Worm (Caenorhabditis elegans) whole organism, late embryonic: ENCODE data around the gene srx-1.

ENCODE experiments used
- C08G9.2 ChIP-seq: sonication (generic microtip); optimal IDR thresholded peaks from 2 replicates; lab custom pipeline; 2016; ENCODE audit warnings: mild to moderate bottlenecking, missing genetic modification characterization, moderate library complexity, missing compliant biosample characterization
- C38D4.7 ChIP-seq: fragments of 200-800 bp; sonication (Bioruptor generic); optimal IDR thresholded peaks from 2 replicates; lab custom pipeline; 2018; ENCODE audit warnings: mild to moderate bottlenecking, missing genetic modification characterization, moderate library complexity, missing compliant biosample characterization
- Y22D7AL.16 ChIP-seq: sonication (generic microtip); optimal IDR thresholded peaks from 2 replicates; lab custom pipeline; 2016; ENCODE audit warnings: missing genetic modification characterization, missing compliant biosample characterization
- ahr-1 ChIP-seq: sonication (generic microtip); optimal IDR thresholded peaks from 2 replicates; lab custom pipeline; 2016; ENCODE audit warnings: missing genetic modification characterization, missing compliant biosample characterization
- ceh-14 ChIP-seq: sonication (generic microtip); optimal IDR thresholded peaks from 2 replicates; lab custom pipeline; 2016; ENCODE audit warnings: missing genotype, missing genetic modification characterization, missing compliant biosample characterization
- ceh-18 ChIP-seq: sonication (generic microtip); optimal IDR thresholded peaks from 2 replicates; lab custom pipeline; 2016; ENCODE audit warnings: missing genetic modification characterization, missing compliant biosample characterization
- ceh-19 ChIP-seq: fragments of 200-800 bp; sonication (Bioruptor generic); optimal IDR thresholded peaks from 2 replicates; lab custom pipeline; 2018; ENCODE audit warnings: mild to moderate bottlenecking, missing genetic modification characterization, missing compliant biosample characterization
- ceh-24 ChIP-seq: sonication (generic microtip); optimal IDR thresholded peaks from 2 replicates; lab custom pipeline; 2016; ENCODE audit warnings: mild to moderate bottlenecking, missing genetic modification characterization, missing compliant biosample characterization
- ceh-31 ChIP-seq: sonication (generic microtip); optimal IDR thresholded peaks from 2 replicates; lab custom pipeline; 2016; ENCODE audit warnings: missing genetic modification characterization, missing compliant biosample characterization
- ceh-34 ChIP-seq: sonication (generic microtip); optimal IDR thresholded peaks from 2 replicates; lab custom pipeline; 2016; ENCODE audit warnings: mild to moderate bottlenecking, missing genetic modification characterization, missing compliant biosample characterization
- ceh-9 ChIP-seq: sonication (generic microtip); optimal IDR thresholded peaks from 2 replicates; lab custom pipeline; 2016; ENCODE audit warnings: mild to moderate bottlenecking, missing genetic modification characterization, inconsistent platforms, missing compliant biosample characterization
- che-1 ChIP-seq: sonication (generic microtip); optimal IDR thresholded peaks from 2 replicates; lab custom pipeline; 2016; ENCODE audit warnings: mild to moderate bottlenecking, missing genetic modification characterization, missing compliant biosample characterization
- dmd-4 ChIP-seq: sonication (generic microtip); optimal IDR thresholded peaks from 2 replicates; lab custom pipeline; 2016; ENCODE audit warnings: borderline replicate concordance, missing genetic modification characterization, missing compliant biosample characterization
- elt-2 ChIP-seq: sonication (generic microtip); optimal IDR thresholded peaks from 2 replicates; lab custom pipeline; 2016; ENCODE audit warnings: missing genetic modification reagents, missing genetic modification characterization, missing compliant biosample characterization
- elt-4 ChIP-seq: sonication (generic microtip); optimal IDR thresholded peaks from 2 replicates; lab custom pipeline; 2016; ENCODE audit warnings: missing genetic modification characterization, missing compliant biosample characterization
- fkh-6 ChIP-seq: sonication (generic microtip); optimal IDR thresholded peaks from 2 replicates; lab custom pipeline; 2016; ENCODE audit warnings: missing genetic modification characterization, missing compliant biosample characterization
- gmeb-2 ChIP-seq: sonication (generic microtip); optimal IDR thresholded peaks from 2 replicates; lab custom pipeline; 2016; ENCODE audit warnings: missing genetic modification characterization, inconsistent platforms, missing compliant biosample characterization
- hlh-15 ChIP-seq: sonication (generic microtip); optimal IDR thresholded peaks from 2 replicates; lab custom pipeline; 2016; ENCODE audit warnings: missing genetic modification characterization, missing compliant biosample characterization
- hlh-30 ChIP-seq: sonication (generic microtip); optimal IDR thresholded peaks from 2 replicates; lab custom pipeline; 2017; ENCODE audit warnings: antibody characterized with exemption, missing genetic modification characterization, missing compliant biosample characterization; ENCODE audit not compliant: insufficient read depth
- hlh-8 ChIP-seq: sonication (generic microtip); optimal IDR thresholded peaks from 2 replicates; lab custom pipeline; 2016; ENCODE audit warnings: missing genotype, missing genetic modification characterization, missing compliant biosample characterization
- lin-11 ChIP-seq: fragments of 200-800 bp; sonication (Bioruptor generic); optimal IDR thresholded peaks from 2 replicates; lab custom pipeline; 2018; ENCODE audit warnings: mild to moderate bottlenecking, missing genetic modification characterization, missing compliant biosample characterization
- madf-2 ChIP-seq: sonication (generic microtip); optimal IDR thresholded peaks from 2 replicates; lab custom pipeline; 2017; ENCODE audit warnings: missing genetic modification characterization, missing compliant biosample characterization
- nhr-11 ChIP-seq: fragments of 150-350 bp; optimal IDR thresholded peaks from 2 replicates; lab custom pipeline; 2014; ENCODE audit warnings: missing biosample characterization, missing genetic modification characterization
- odd-2 ChIP-seq: sonication (generic microtip); optimal IDR thresholded peaks from 2 replicates; lab custom pipeline; 2017; ENCODE audit warnings: antibody characterized with exemption, mild to moderate bottlenecking, missing genetic modification characterization, missing compliant biosample characterization
- pag-3 ChIP-seq: sonication (generic microtip); optimal IDR thresholded peaks from 2 replicates; lab custom pipeline; 2016; ENCODE audit warnings: missing compliant biosample characterization, missing genetic modification characterization, borderline replicate concordance
- pat-9 ChIP-seq: fragments of 200-800 bp; sonication (Bioruptor generic); optimal IDR thresholded peaks from 2 replicates; lab custom pipeline; 2018; ENCODE audit warnings: mild to moderate bottlenecking, missing genetic modification characterization, moderate library complexity, missing compliant biosample characterization
- pax-1 ChIP-seq: fragments of 150-350 bp; optimal IDR thresholded peaks from 2 replicates; lab custom pipeline; 2014; ENCODE audit warnings: missing biosample characterization, missing genetic modification characterization
- pha-2 ChIP-seq: sonication (generic microtip); optimal IDR thresholded peaks from 2 replicates; lab custom pipeline; 2017; ENCODE audit warnings: mild to moderate bottlenecking, missing genetic modification characterization, missing compliant biosample characterization
- pqm-1 ChIP-seq: sonication (generic microtip); optimal IDR thresholded peaks from 2 replicates; lab custom pipeline; 2016; ENCODE audit warnings: missing genetic modification characterization, missing compliant biosample characterization
- pros-1 ChIP-seq: fragments of 150-350 bp; optimal IDR thresholded peaks from 2 replicates; lab custom pipeline; 2014; ENCODE audit warnings: missing biosample characterization, missing genetic modification reagents, missing genetic modification characterization
- rnt-1 ChIP-seq: sonication (generic microtip); optimal IDR thresholded peaks from 2 replicates; lab custom pipeline; 2016; ENCODE audit warnings: missing genetic modification characterization, missing compliant biosample characterization
- sdc-2 ChIP-seq: sonication (generic microtip); optimal IDR thresholded peaks from 2 replicates; lab custom pipeline; 2016; ENCODE audit warnings: missing genotype, missing genetic modification characterization, missing compliant biosample characterization
- sox-4 ChIP-seq: sonication (generic microtip); optimal IDR thresholded peaks from 2 replicates; lab custom pipeline; 2017; ENCODE audit warnings: mild to moderate bottlenecking, missing genetic modification characterization, inconsistent platforms, missing compliant biosample characterization
- syd-9 ChIP-seq: sonication (generic microtip); optimal IDR thresholded peaks from 2 replicates; lab custom pipeline; 2016; ENCODE audit warnings: mild to moderate bottlenecking, missing genetic modification characterization, moderate library complexity, missing compliant biosample characterization
- unc-3 ChIP-seq, 2 experiments: fragments of 200-800 bp in 1 of 2; sonication (Bioruptor generic) in 1 of 2; sonication (generic microtip) in 1 of 2; conservative IDR thresholded peaks in 1 of 2; optimal IDR thresholded peaks in 1 of 2; 2 replicates each; pipeline versions ENCODE4 v1.3.6 to Lab custom; 2016 to 2022; ENCODE audit warnings: missing compliant biosample characterization in 2 of 2, missing genetic modification characterization in 2 of 2, missing genetic modification reagents in 1 of 2
- unc-42 ChIP-seq: sonication (generic microtip); optimal IDR thresholded peaks from 2 replicates; lab custom pipeline; 2016; ENCODE audit warnings: missing genotype, missing genetic modification characterization, missing compliant biosample characterization
- unc-55 ChIP-seq: sonication (generic microtip); optimal IDR thresholded peaks from 2 replicates; lab custom pipeline; 2017; ENCODE audit warnings: missing biosample characterization, missing genetic modification reagents, missing genetic modification characterization
- zip-5 ChIP-seq: sonication (generic microtip); optimal IDR thresholded peaks from 2 replicates; lab custom pipeline; 2016; ENCODE audit warnings: missing genetic modification characterization, missing compliant biosample characterization

The srx-1 gene

DNA sequence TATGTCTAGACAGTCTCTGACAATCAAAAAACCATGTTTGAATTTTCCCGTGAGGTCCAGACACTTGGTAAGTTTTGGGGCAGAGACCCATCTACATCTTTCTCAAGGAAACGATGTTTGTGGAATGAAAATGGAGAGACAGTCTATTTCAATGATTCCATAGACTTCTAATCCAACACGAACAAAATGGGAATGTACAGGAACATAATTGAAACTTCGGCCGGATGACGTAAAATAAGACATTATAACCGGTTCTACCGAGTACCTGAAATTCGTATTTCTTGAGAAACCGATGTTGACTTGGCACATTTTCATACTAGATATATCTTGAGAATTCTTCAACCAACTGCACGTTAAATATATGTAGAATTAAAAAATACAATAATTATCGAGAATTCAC is 15.4 kb upstream of the srx-1 start, which contains the start of gene str-87:
TSS of gene str-87 (minus strand) at position 101 of the 400 bp plus-strand sequence.
- TF ChIP-seq elt-4 (no peak), madf-2 (tag; lab: Kevin White, UChicago) (no peak), pros-1 (tag; lab: Kevin White, UChicago) (no peak), syd-9 (tag; lab: Kevin White, UChicago) (no peak), nhr-11 (no peak), ceh-31 (tag; lab: Kevin White, UChicago) (no peak)

DNA sequence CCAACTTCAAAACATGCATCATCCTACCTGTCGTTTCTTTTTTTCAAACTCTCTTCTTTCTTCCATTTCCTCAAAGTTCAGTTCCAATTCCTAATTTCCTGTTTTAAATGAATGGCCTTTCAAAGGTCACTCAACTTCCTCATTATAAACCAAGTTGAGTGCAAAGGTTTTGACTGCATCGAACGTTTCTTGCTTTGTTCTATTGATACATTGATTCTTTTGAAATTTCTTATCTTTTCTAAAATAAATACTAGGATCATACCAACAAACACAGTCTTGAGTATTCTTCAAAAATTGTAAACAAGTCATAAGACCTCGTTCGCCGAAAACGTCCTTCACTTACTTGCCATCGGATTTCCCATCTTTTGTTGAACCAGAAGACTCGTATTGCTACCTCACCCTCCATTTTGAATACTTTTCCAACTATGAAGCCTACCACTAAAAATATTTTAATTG is 13.2 kb upstream of the srx-1 start, which contains the start of gene F59E11.7:
TSS of gene F59E11.7 (plus strand) at position 51 of the 456 bp plus-strand sequence.
- TF ChIP-seq unc-55 (GFP tag; lab: Kevin White, UChicago) (no peak), hlh-30 (tag; lab: Kevin White, UChicago) (no peak), dmd-4 (no peak), C38D4.7 (GFP tag; lab: Kevin White, UChicago) (no peak), pag-3 (tag; lab: Kevin White, UChicago) (no peak), ceh-19 (GFP tag; lab: Kevin White, UChicago) (no peak), elt-2 (tag; lab: Kevin White, UChicago) (no peak), pax-1 (tag; lab: Kevin White, UChicago) (no peak), rnt-1 (tag; lab: Kevin White, UChicago) (no peak), zip-5 (no peak), pha-2 (tag; lab: Kevin White, UChicago) (no peak), ceh-24 (no peak)
- TF ChIP-seq, all 69 proteins: peak for 0

DNA sequence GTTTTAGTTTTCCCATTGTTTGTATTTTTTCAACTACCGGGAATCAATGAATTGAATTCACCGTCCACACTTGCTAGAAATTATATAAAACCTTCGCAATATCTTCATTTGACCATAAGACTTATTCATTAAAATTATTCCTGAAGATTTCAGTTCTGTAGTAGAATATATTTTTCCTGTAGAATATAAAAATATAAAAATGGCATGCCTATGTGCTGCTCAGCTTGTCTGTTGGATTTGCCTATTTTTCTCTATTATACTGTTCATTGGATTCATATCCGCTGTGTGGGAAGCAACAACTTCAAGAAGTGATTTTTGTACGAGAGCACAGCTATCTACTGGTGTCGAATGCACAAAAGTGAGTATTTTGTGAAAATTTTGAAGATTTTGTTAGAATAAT is 11.8 kb upstream of the srx-1 start, which contains the start of gene F59E11.6:
TSS of gene F59E11.6 (plus strand) at position 111 of the 400 bp plus-strand sequence.
- TF ChIP-seq ceh-9 (tag; lab: Kevin White, UChicago) (no peak), Y22D7AL.16 (tag; lab: Kevin White, UChicago) (no peak), lin-11 (no peak), hlh-15 (no peak), ceh-24 (no peak), pha-2 (tag; lab: Kevin White, UChicago) (no peak), rnt-1 (tag; lab: Kevin White, UChicago) (no peak), sdc-2 (tag; lab: Kevin White, UChicago) (no peak), pros-1 (tag; lab: Kevin White, UChicago) (no peak), sox-4 (no peak), hlh-30 (tag; lab: Kevin White, UChicago) (no peak), C08G9.2 (no peak), ahr-1 (no peak), ceh-18 (no peak), gmeb-2 (tag; lab: Kevin White, UChicago) (no peak), ceh-14 (tag; lab: Kevin White, UChicago) (no peak)
- TF ChIP-seq, all 69 proteins: peak for 0

DNA sequence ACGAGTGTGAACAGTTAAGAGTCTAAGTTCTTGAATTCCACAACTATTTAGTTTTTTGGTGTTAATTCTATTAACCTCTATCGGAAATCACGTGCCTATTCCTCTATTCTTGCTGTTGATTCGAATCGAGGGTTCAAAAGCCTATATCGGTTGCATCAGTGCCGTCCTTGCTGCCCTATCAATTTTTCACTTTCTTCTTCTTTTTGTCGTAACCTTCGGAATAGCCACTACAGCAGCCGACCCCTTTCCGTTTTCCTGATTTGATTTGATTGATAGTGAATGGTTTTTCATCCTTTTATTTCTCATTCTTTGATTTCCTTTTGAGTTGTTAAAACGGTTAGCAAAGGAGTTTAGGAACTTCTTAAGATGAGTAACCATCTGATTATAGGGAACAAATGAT is 9.2 kb upstream of the srx-1 start:
- TF ChIP-seq ceh-9 (tag; lab: Kevin White, UChicago) (no peak), pat-9 (tag; lab: Kevin White, UChicago) (no peak), gmeb-2 (tag; lab: Kevin White, UChicago) (no peak), ahr-1 (no peak), zip-5 (no peak), unc-3 (GFP tag; conservative IDR thresholded peaks at IDR 0.05; lab: Robert Waterston, UW) (no peak), unc-3 (tag; optimal IDR thresholded peaks at IDR 0.05; lab: Kevin White, UChicago) (no peak)

DNA sequence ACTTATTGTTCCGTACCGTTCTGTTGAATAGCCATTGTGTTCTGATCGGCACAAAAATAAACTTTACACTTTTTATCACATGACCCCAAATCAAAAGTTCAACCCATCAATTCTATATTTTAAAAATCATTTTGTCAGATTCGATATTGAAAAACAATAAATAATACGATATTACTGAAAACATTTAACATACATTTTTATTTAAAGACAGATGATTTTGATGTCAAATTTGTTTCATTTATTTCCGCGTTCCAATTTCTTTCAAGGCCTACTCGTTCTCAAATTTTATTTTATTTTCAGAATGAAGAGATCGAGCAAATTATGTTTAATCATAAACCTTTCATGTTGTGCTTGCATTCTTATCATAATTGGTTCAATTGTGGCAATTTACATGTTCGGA is 8.7 kb upstream of the srx-1 start, which contains the start of gene F59E11.5:
TSS of gene F59E11.5 (plus strand) at position 301 of the 400 bp plus-strand sequence.
- TF ChIP-seq hlh-8 (tag; lab: Kevin White, UChicago) (no peak), odd-2 (tag; lab: Kevin White, UChicago) (no peak), unc-42 (tag; lab: Kevin White, UChicago) (no peak), zip-5 (no peak), gmeb-2 (tag; lab: Kevin White, UChicago) (no peak), elt-2 (tag; lab: Kevin White, UChicago) (no peak), fkh-6 (tag; lab: Kevin White, UChicago) (no peak), ceh-34 (no peak), pqm-1 (tag; lab: Kevin White, UChicago) (no peak), che-1 (tag; lab: Kevin White, UChicago) (no peak), hlh-30 (tag; lab: Kevin White, UChicago) (no peak)
